Worm (Caenorhabditis elegans) whole organism, L4 larva: Measurements from ENCODE around the gene F56B6.6.

Experiments
- D1046.2 ChIP-seq: fragments of 200-800 bp; sonication (Bioruptor generic); IDR thresholded peaks from 2 replicates; pipeline ENCODE4 v1.3.6; 2022; ENCODE audit warnings: missing genetic modification characterization, missing compliant biosample characterization
- F44E2.7 ChIP-seq: fragments of 200-800 bp; sonication (Bioruptor generic); IDR thresholded peaks from 2 replicates; pipeline ENCODE4 v2.1.2; 2022; ENCODE audit warnings: missing genetic modification characterization, missing compliant biosample characterization
- aha-1 ChIP-seq: fragments of 150-350 bp; peaks from one replicate; lab custom pipeline; 2014; ENCODE audit warnings: missing biosample characterization, missing genetic modification characterization
- aly-2 ChIP-seq: sonication (generic microtip); optimal IDR thresholded peaks from 2 replicates; lab custom pipeline; 2018; ENCODE audit warnings: missing biosample characterization, missing genetic modification characterization
- ama-1 ChIP-seq: fragments of 150-350 bp; optimal IDR thresholded peaks from 2 replicates; lab custom pipeline; 2014; ENCODE audit warnings: inconsistent platforms, mixed read lengths
- daf-16 ChIP-seq, 3 experiments: sonication (generic microtip); optimal IDR thresholded peaks; 2 replicates each; lab custom pipeline; 2016 to 2017; ENCODE audit warnings: missing genetic modification characterization in 3 of 3, missing genetic modification reagents in 3 of 3, mild to moderate bottlenecking in 2 of 3, missing compliant biosample characterization in 2 of 3, missing biosample characterization in 1 of 3, moderate library complexity in 1 of 3
- dmd-6 ChIP-seq: fragments of 200-800 bp; sonication (Bioruptor generic); IDR thresholded peaks from 2 replicates; pipeline ENCODE4 v1.3.6; 2022; ENCODE audit warnings: missing genetic modification reagents, missing genetic modification characterization, missing compliant biosample characterization
- dpl-1 ChIP-seq: fragments of 150-350 bp; optimal IDR thresholded peaks from 2 replicates; lab custom pipeline; 2014; ENCODE audit warnings: missing biosample characterization, missing genetic modification reagents, missing genetic modification characterization
- dve-1 ChIP-seq: sonication (generic microtip); optimal IDR thresholded peaks from 2 replicates; lab custom pipeline; 2017; ENCODE audit warnings: antibody characterized with exemption, mild to moderate bottlenecking, missing genetic modification characterization, missing compliant biosample characterization; ENCODE audit not compliant: insufficient read depth
- gei-8 ChIP-seq: fragments of 200-800 bp; sonication (Bioruptor generic); optimal IDR thresholded peaks from 2 replicates; lab custom pipeline; 2018; ENCODE audit warnings: mild to moderate bottlenecking, missing genetic modification characterization, missing compliant biosample characterization
- hif-1 ChIP-seq, 2 experiments: sonication (generic microtip); optimal IDR thresholded peaks; 2 replicates each; lab custom pipeline; 2016 to 2017; ENCODE audit warnings: missing compliant biosample characterization in 2 of 2, missing genetic modification characterization in 2 of 2, missing genetic modification reagents in 2 of 2, missing genotype in 2 of 2, mild to moderate bottlenecking in 1 of 2
- hlh-11 ChIP-seq: fragments of 200-800 bp; sonication (Bioruptor generic); optimal IDR thresholded peaks from 2 replicates; lab custom pipeline; 2018; ENCODE audit warnings: mild to moderate bottlenecking, missing genetic modification characterization, missing compliant biosample characterization
- hlh-30 ChIP-seq: sonication (generic microtip); optimal IDR thresholded peaks from 2 replicates; lab custom pipeline; 2017; ENCODE audit warnings: antibody characterized with exemption, mild to moderate bottlenecking, missing genetic modification characterization, missing compliant biosample characterization; ENCODE audit not compliant: insufficient read depth
- hmg-1.1 ChIP-seq: fragments of 200-800 bp; sonication (Bioruptor generic); IDR thresholded peaks from 2 replicates; pipeline ENCODE4 v1.3.6; 2022; ENCODE audit warnings: missing genetic modification reagents, missing genetic modification characterization, missing compliant biosample characterization
- lin-1 ChIP-seq: fragments of 200-800 bp; sonication (Bioruptor generic); IDR thresholded peaks from 2 replicates; pipeline ENCODE4 v1.3.6; 2022; ENCODE audit warnings: missing genetic modification reagents, missing genetic modification characterization, missing compliant biosample characterization
- madf-5 ChIP-seq, 2 experiments: fragments of 200-800 bp; sonication (Bioruptor generic); IDR thresholded peaks; 2 replicates each; pipeline ENCODE4 v1.3.6; 2022; ENCODE audit warnings: missing compliant biosample characterization in 2 of 2, missing genetic modification characterization in 2 of 2
- madf-9 ChIP-seq: fragments of 200-800 bp; sonication (Bioruptor generic); conservative IDR thresholded peaks from 2 replicates; pipeline ENCODE4 v1.3.6; 2022; ENCODE audit warnings: missing genetic modification reagents, missing genetic modification characterization, missing compliant biosample characterization
- nhr-111 ChIP-seq: fragments of 200-800 bp; sonication (Bioruptor generic); optimal IDR thresholded peaks from 2 replicates; lab custom pipeline; 2018; ENCODE audit warnings: mild to moderate bottlenecking, missing genetic modification characterization, missing compliant biosample characterization
- nhr-28 ChIP-seq: fragments of 150-350 bp; optimal IDR thresholded peaks from 2 replicates; lab custom pipeline; 2014; ENCODE audit warnings: missing biosample characterization, missing genetic modification characterization
- nhr-77 ChIP-seq: fragments of 150-350 bp; optimal IDR thresholded peaks from 2 replicates; lab custom pipeline; 2014; ENCODE audit warnings: missing biosample characterization, missing genetic modification characterization
- pha-4 ChIP-seq, 2 experiments: fragments of 150-350 bp in 1 of 2; fragments of 200-800 bp in 1 of 2; sonication (Bioruptor generic) in 1 of 2; IDR thresholded peaks in 1 of 2; optimal IDR thresholded peaks in 1 of 2; 2 replicates each; pipeline versions ENCODE4 v1.3.6 to Lab custom; 2014 to 2022; ENCODE audit warnings: missing genetic modification characterization in 2 of 2, missing genetic modification reagents in 2 of 2, missing biosample characterization in 1 of 2, missing compliant biosample characterization in 1 of 2
- pqm-1 ChIP-seq: sonication (generic microtip); optimal IDR thresholded peaks from 2 replicates; lab custom pipeline; 2017; ENCODE audit warnings: missing biosample characterization, missing genetic modification characterization
- set-16 ChIP-seq: fragments of 200-800 bp; sonication (Bioruptor generic); IDR thresholded peaks from 2 replicates; pipeline ENCODE4 v1.3.6; 2022; ENCODE audit warnings: missing genetic modification reagents, missing genetic modification characterization, missing compliant biosample characterization
- skn-1 ChIP-seq: fragments of 150-350 bp; optimal IDR thresholded peaks from 2 replicates; lab custom pipeline; 2014; ENCODE audit warnings: missing biosample characterization, missing genetic modification characterization
- snpc-1.2 ChIP-seq: fragments of 200-800 bp; sonication (Bioruptor generic); IDR thresholded peaks from 2 replicates; pipeline ENCODE4 v1.3.6; 2022; ENCODE audit warnings: missing genetic modification reagents, missing genetic modification characterization, missing compliant biosample characterization
- spr-1 ChIP-seq: sonication (generic microtip); optimal IDR thresholded peaks from 2 replicates; lab custom pipeline; 2016; ENCODE audit warnings: mild to moderate bottlenecking, missing genetic modification characterization, missing compliant biosample characterization
- tra-1 ChIP-seq: fragments of 200-800 bp; sonication (Bioruptor generic); IDR thresholded peaks from 2 replicates; pipeline ENCODE4 v1.3.6; 2022; ENCODE audit warnings: missing genetic modification reagents, missing genetic modification characterization, missing compliant biosample characterization
- unc-130 ChIP-seq: sonication (generic microtip); optimal IDR thresholded peaks from 2 replicates; lab custom pipeline; 2016; ENCODE audit warnings: missing genetic modification reagents, missing genetic modification characterization, missing compliant biosample characterization
- vab-7 ChIP-seq: fragments of 200-800 bp; sonication (Bioruptor generic); IDR thresholded peaks from 2 replicates; pipeline ENCODE4 v1.3.6; 2022; ENCODE audit warnings: missing genetic modification reagents, missing genetic modification characterization, missing compliant biosample characterization
- zfp-3 ChIP-seq: fragments of 200-800 bp; sonication (Bioruptor generic); conservative IDR thresholded peaks from 2 replicates; pipeline ENCODE4 v1.3.6; 2022; ENCODE audit warnings: missing genetic modification reagents, missing genetic modification characterization, missing compliant biosample characterization

Gene F56B6.6

ce11 chrX:3572490-3572889 lies 39.7 kb upstream of the F56B6.6 start, which contains the start of gene vit-3 (continued):
- TF ChIP-seq spr-1 (tag; lab: Kevin White, UChicago) (no peak), ama-1 (lab: Kevin White, UChicago) (no peak), madf-5 (GFP tag; IDR thresholded peaks at IDR 0.05; lab: Robert Waterston, UW) (no peak), gei-8 (no peak), skn-1 (tag; lab: Kevin White, UChicago) (no peak)

ce11 chrX:3566856-3567255 lies 34.0 kb upstream of the F56B6.6 start:
- TF ChIP-seq zfp-3 (GFP tag; lab: Robert Waterston, UW) (peak; percentile 77), F44E2.7 (no peak)

ce11 chrX:3563903-3564302 lies 31.1 kb upstream of the F56B6.6 start, which contains the start of gene vit-4:
Gene vit-4, minus strand, starts transcription at chrX:3563965.
- peak; percentile 77; the same call in 1 of the 2 replicates for TF ChIP-seq tra-1 (GFP tag; lab: Robert Waterston, UW)
- no peak for TF ChIP-seq D1046.2
- peak; percentile 93 for TF ChIP-seq dmd-6 (GFP tag; lab: Robert Waterston, UW)

ce11 chrX:3555930-3556329 lies 23.1 kb upstream of the F56B6.6 start:
- TF ChIP-seq dmd-6 (GFP tag; lab: Robert Waterston, UW) (peak; percentile 77), hif-1 (tag; optimal IDR thresholded peaks at IDR 0.05; lab: Kevin White, UChicago) (no peak), nhr-77 (tag; lab: Kevin White, UChicago) (peak; percentile 7), aly-2 (no peak), pha-4 (GFP tag; IDR thresholded peaks at IDR 0.05; lab: Robert Waterston, UW) (no peak), pha-4 (tag; optimal IDR thresholded peaks at IDR 0.05; lab: Kevin White, UChicago) (no peak), daf-16 (GFP tag; optimal IDR thresholded peaks at IDR 0.05; lab: Kevin White, UChicago) (no peak), daf-16 (tag; optimal IDR thresholded peaks at IDR 0.05; lab: Kevin White, UChicago) (peak; percentile 37), zfp-3 (GFP tag; lab: Robert Waterston, UW) (no peak), pqm-1 (tag; lab: Kevin White, UChicago) (peak; percentile 83), nhr-111 (GFP tag; lab: Kevin White, UChicago) (no peak), nhr-28 (tag; lab: Kevin White, UChicago) (peak; percentile 68), hlh-11 (tag; lab: Kevin White, UChicago) (peak; percentile 50), snpc-1.2 (GFP tag; lab: Robert Waterston, UW) (no peak), dve-1 (peak; percentile 18), dpl-1 (GFP tag; lab: Kevin White, UChicago) (no peak), hmg-1.1 (GFP tag; lab: Robert Waterston, UW) (no peak), hlh-30 (tag; lab: Kevin White, UChicago) (no peak), madf-9 (GFP tag; lab: Robert Waterston, UW) (no peak)

ce11 chrX:3554117-3554516 lies 21.3 kb upstream of the F56B6.6 start:
- TF ChIP-seq set-16 (GFP tag; lab: Robert Waterston, UW), result peak; percentile 64
- no peak for TF ChIP-seq daf-16 (GFP tag; optimal IDR thresholded peaks at IDR 0.05; lab: Kevin White, UChicago)
- TF ChIP-seq daf-16 (tag; optimal IDR thresholded peaks at IDR 0.05; lab: Kevin White, UChicago), result no peak

- TF ChIP-seq madf-9 (GFP tag; lab: Robert Waterston, UW), result no peak
- no peak for TF ChIP-seq nhr-77 (tag; lab: Kevin White, UChicago)
- no peak for TF ChIP-seq unc-130
- peak; percentile 85 for TF ChIP-seq aha-1 (tag; lab: Kevin White, UChicago)
- TF ChIP-seq vab-7, result no peak
- no peak for TF ChIP-seq lin-1 (GFP tag; lab: Robert Waterston, UW)
Measured at ce11 chrX:3553687-3554086, 20.9 kb upstream of the F56B6.6 start.
